Fruit fly (Drosophila melanogaster): Measurements from ENCODE around the gene olf413.

The olf413 gene

dm6 chr3L:22135849-22136248, at the start of gene olf413 (continued):
- TF ChIP-seq Jarid2 (GFP tag; optimal IDR thresholded peaks at IDR 0.05), result peak; percentile 99
- no peak for TF ChIP-seq disco-r (GFP tag; optimal IDR thresholded peaks at IDR 0.05)
- TF ChIP-seq Lhr (GFP tag; optimal IDR thresholded peaks at IDR 0.05), result no peak
- TF ChIP-seq oc (tag; optimal IDR thresholded peaks at IDR 0.05), result peak; percentile 47
- TF ChIP-seq CG2199 (GFP tag; IDR thresholded peaks at IDR 0.05), result peak; percentile 78
- no peak for TF ChIP-seq ftz-f1 (GFP tag; optimal IDR thresholded peaks at IDR 0.05)
- no peak for TF ChIP-seq CG6654 (GFP tag; optimal IDR thresholded peaks at IDR 0.05)
- no peak for TF ChIP-seq h (optimal IDR thresholded peaks at IDR 0.05)
- TF ChIP-seq cad (GFP tag; optimal IDR thresholded peaks at IDR 0.05), result no peak
- TF ChIP-seq salm (tag; optimal IDR thresholded peaks at IDR 0.05), result no peak
- no peak for TF ChIP-seq hb (GFP tag; IDR thresholded peaks at IDR 0.05; ENCODE audit: partially characterized antibody)
- TF ChIP-seq jing (GFP tag; optimal IDR thresholded peaks at IDR 0.05), result peak; percentile 16
- TF ChIP-seq CG4854 (GFP tag; optimal IDR thresholded peaks at IDR 0.05), result no peak
- no peak for TF ChIP-seq CG17802 (tag; optimal IDR thresholded peaks at IDR 0.05)
- TF ChIP-seq CG18262 (tag; optimal IDR thresholded peaks at IDR 0.05), result no peak
- TF ChIP-seq Gsc (GFP tag; IDR thresholded peaks at IDR 0.05), result no peak
- TF ChIP-seq CG12155 (GFP tag; optimal IDR thresholded peaks at IDR 0.05), result no peak
- TF ChIP-seq CG9727 (GFP tag; optimal IDR thresholded peaks at IDR 0.05), result no peak
- no peak for TF ChIP-seq ttk (GFP tag; IDR thresholded peaks at IDR 0.05)
- TF ChIP-seq CG31388 (GFP tag; optimal IDR thresholded peaks at IDR 0.05), result no peak
- no peak for TF ChIP-seq E2f1 (GFP tag; IDR thresholded peaks at IDR 0.05)
- peak; percentile 16 for TF ChIP-seq CG6765 (GFP tag; optimal IDR thresholded peaks at IDR 0.05)
- TF ChIP-seq CG7987 (GFP tag; optimal IDR thresholded peaks at IDR 0.05), result peak; percentile 16
- no peak for TF ChIP-seq CG13296 (GFP tag; optimal IDR thresholded peaks at IDR 0.05)
- TF ChIP-seq maf-S (GFP tag; optimal IDR thresholded peaks at IDR 0.05), result no peak
- no peak for TF ChIP-seq sens-2 (GFP tag; IDR thresholded peaks at IDR 0.05)
- TF ChIP-seq knrl (GFP tag; IDR thresholded peaks at IDR 0.05; ENCODE audit: partially characterized antibody), result no peak
- TF ChIP-seq E2f2 (GFP tag; IDR thresholded peaks at IDR 0.05), result peak; percentile 15; the same call in 1 of the 2 replicates
- TF ChIP-seq lab (GFP tag; optimal IDR thresholded peaks at IDR 0.05), result peak; percentile 45
- no peak for TF ChIP-seq unpg (GFP tag; optimal IDR thresholded peaks at IDR 0.05)
- peak; percentile 7 for TF ChIP-seq btn (GFP tag; optimal IDR thresholded peaks at IDR 0.05)
- no peak for TF ChIP-seq CG5953 (GFP tag; IDR thresholded peaks at IDR 0.05)
- peak; percentile 28 for TF ChIP-seq abd-A (tag; optimal IDR thresholded peaks at IDR 0.05)
- TF ChIP-seq jigr1 (GFP tag; IDR thresholded peaks at IDR 0.05), result no peak
- TF ChIP-seq CG42726 (GFP tag; IDR thresholded peaks at IDR 0.05; ENCODE audit: partially characterized antibody), result 0 out of 2 replicates have a peak, but pooled peaks have one; percentile 11
- no peak for TF ChIP-seq CG16863 (GFP tag; optimal IDR thresholded peaks at IDR 0.05)
- TF ChIP-seq sob (GFP tag; IDR thresholded peaks at IDR 0.05), result 0 out of 2 replicates have a peak, but pooled peaks have one; percentile 22
- peak; percentile 69; the same call in 2 of the 3 replicates for TF ChIP-seq CG34422 (GFP tag; IDR thresholded peaks at IDR 0.05)
- peak; percentile 41; the same call in 1 of the 3 replicates for TF ChIP-seq HLH4C (GFP tag; IDR thresholded peaks at IDR 0.05; ENCODE audit: partially characterized antibody)
- TF ChIP-seq vvl (GFP tag; IDR thresholded peaks at IDR 0.05), result peak; percentile 60; the same call in 1 of the 2 replicates

- TF ChIP-seq CG32767 (GFP tag; IDR thresholded peaks at IDR 0.05) (no peak), Med (GFP tag) (peak; percentile 4), fru (optimal IDR thresholded peaks at IDR 0.05) (no peak), sens (GFP tag) (peak; percentile 70)
Measured at dm6 chr3L:22091339-22091738, 44.6 kb upstream of the olf413 start.
